Fruit fly (Drosophila melanogaster): ENCODE data around the gene Reps.

DNA sequence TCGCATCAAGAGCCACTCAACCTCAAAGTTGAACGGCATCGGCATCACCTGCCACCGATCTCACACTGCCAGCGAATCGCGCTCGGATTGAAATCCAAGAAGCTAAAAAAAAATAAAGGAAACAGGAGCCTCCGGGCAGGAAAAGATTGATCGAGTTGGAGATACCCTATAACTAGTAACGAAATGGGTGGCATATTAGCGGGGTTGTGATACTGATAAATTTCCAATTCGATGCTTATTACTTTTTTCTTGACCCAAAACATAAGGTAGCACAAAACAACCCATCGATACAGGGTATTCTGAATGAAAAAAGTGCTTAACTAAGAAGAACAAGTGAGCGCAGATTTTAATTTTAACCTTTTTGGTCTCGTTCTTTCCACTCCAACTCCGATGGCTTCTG is 34.2 kb downstream of the Reps start:
- TF ChIP-seq Dll (optimal IDR thresholded peaks at IDR 0.05) (no peak), CG8478 (optimal IDR thresholded peaks at IDR 0.05) (no peak), pan (optimal IDR thresholded peaks at IDR 0.05) (peak; percentile 75), usp (GFP tag; optimal IDR thresholded peaks at IDR 0.05) (no peak)

Measured in whole organism.